Worm (Caenorhabditis elegans) whole organism, L3 larva: ENCODE results near the gene aars-1.
A peak's percentile ranks its signal among the peaks of the same experiment; 100 is the strongest.

Experiments used
- R02D3.7 ChIP-seq: fragments of 150-350 bp; optimal IDR thresholded peaks from 2 replicates; lab custom pipeline; 2014; ENCODE audit warnings: missing biosample characterization, missing genetic modification characterization
- ZK546.5 ChIP-seq: sonication (generic microtip); optimal IDR thresholded peaks from 2 replicates; lab custom pipeline; 2017; ENCODE audit warnings: missing biosample characterization, missing genetic modification characterization
- aly-2 ChIP-seq: fragments of 150-350 bp; optimal IDR thresholded peaks from 2 replicates; lab custom pipeline; 2014; ENCODE audit warnings: missing biosample characterization, missing genetic modification characterization
- ama-1 ChIP-seq: fragments of 150-350 bp; optimal IDR thresholded peaks from 2 replicates; lab custom pipeline; 2018
- ceh-16 ChIP-seq: sonication (generic microtip); optimal IDR thresholded peaks from 2 replicates; lab custom pipeline; 2017; ENCODE audit warnings: missing biosample characterization, missing genetic modification characterization
- ceh-28 ChIP-seq: fragments of 150-350 bp; optimal IDR thresholded peaks from 2 replicates; lab custom pipeline; 2014; ENCODE audit warnings: missing biosample characterization, missing genetic modification reagents, missing genetic modification characterization
- ceh-82 ChIP-seq: fragments of 150-350 bp; optimal IDR thresholded peaks from 2 replicates; lab custom pipeline; 2014; ENCODE audit warnings: missing biosample characterization, missing genetic modification characterization
- ceh-9 ChIP-seq: sonication (generic microtip); optimal IDR thresholded peaks from 2 replicates; lab custom pipeline; 2018; ENCODE audit warnings: missing biosample characterization, missing genetic modification characterization
- daf-12 ChIP-seq: fragments of 150-350 bp; optimal IDR thresholded peaks from 2 replicates; lab custom pipeline; 2014; ENCODE audit warnings: missing biosample characterization, missing genetic modification reagents, missing genetic modification characterization
- egl-27 ChIP-seq: sonication (generic microtip); optimal IDR thresholded peaks from 4 replicates; lab custom pipeline; 2017; ENCODE audit warnings: missing biosample characterization, missing genetic modification reagents, missing genetic modification characterization
- egl-5 ChIP-seq: fragments of 150-350 bp; optimal IDR thresholded peaks from 2 replicates; lab custom pipeline; 2017; ENCODE audit warnings: missing biosample characterization, missing genetic modification reagents, missing genetic modification characterization, inconsistent platforms
- elt-1 ChIP-seq: fragments of 150-350 bp; optimal IDR thresholded peaks from 2 replicates; lab custom pipeline; 2014; ENCODE audit warnings: missing biosample characterization, missing genetic modification characterization
- elt-2 ChIP-seq: sonication (generic microtip); optimal IDR thresholded peaks from 2 replicates; lab custom pipeline; 2016; ENCODE audit warnings: missing genetic modification reagents, mild to moderate bottlenecking, missing genetic modification characterization, missing compliant biosample characterization
- elt-3 ChIP-seq, 3 experiments: fragments of 150-350 bp in 1 of 3; sonication (generic microtip) in 2 of 3; optimal IDR thresholded peaks; 2 replicates in 2 of 3; 4 replicates in 1 of 3; lab custom pipeline; 2014 to 2017; ENCODE audit warnings: missing biosample characterization in 3 of 3, missing genetic modification characterization in 3 of 3
- eor-1 ChIP-seq, 2 experiments: fragments of 150-350 bp; optimal IDR thresholded peaks; 2 replicates each; lab custom pipeline; 2014 to 2018; ENCODE audit warnings: missing biosample characterization in 2 of 2, missing genetic modification characterization in 2 of 2
- fkh-10 ChIP-seq: sonication (generic microtip); optimal IDR thresholded peaks from 2 replicates; lab custom pipeline; 2017; ENCODE audit warnings: missing biosample characterization, missing genetic modification reagents, missing genetic modification characterization
- fkh-2 ChIP-seq: fragments of 150-350 bp; optimal IDR thresholded peaks from 2 replicates; lab custom pipeline; 2014; ENCODE audit warnings: missing biosample characterization, missing genetic modification reagents, missing genetic modification characterization
- fos-1 ChIP-seq: fragments of 150-350 bp; optimal IDR thresholded peaks from 2 replicates; lab custom pipeline; 2014; ENCODE audit warnings: missing biosample characterization, missing genetic modification characterization
- hmg-11 ChIP-seq: sonication (generic microtip); optimal IDR thresholded peaks from 2 replicates; lab custom pipeline; 2016; ENCODE audit warnings: missing genetic modification characterization, missing compliant biosample characterization
- jun-1 ChIP-seq: fragments of 150-350 bp; optimal IDR thresholded peaks from 2 replicates; lab custom pipeline; 2014; ENCODE audit warnings: missing biosample characterization, missing genetic modification reagents, missing genetic modification characterization
- lin-15B ChIP-seq: fragments of 150-350 bp; optimal IDR thresholded peaks from 2 replicates; lab custom pipeline; 2014; ENCODE audit warnings: missing biosample characterization, missing genetic modification characterization
- lin-39 ChIP-seq: fragments of 150-350 bp; optimal IDR thresholded peaks from 2 replicates; lab custom pipeline; 2018; ENCODE audit warnings: missing biosample characterization, missing genetic modification reagents, missing genetic modification characterization
- lsy-12 ChIP-seq: sonication (generic microtip); optimal IDR thresholded peaks from 2 replicates; lab custom pipeline; 2016; ENCODE audit warnings: mild to moderate bottlenecking, missing genetic modification characterization, missing compliant biosample characterization
- mdl-1 ChIP-seq: fragments of 150-350 bp; optimal IDR thresholded peaks from 2 replicates; lab custom pipeline; 2014; ENCODE audit warnings: missing biosample characterization, missing genetic modification characterization
- mml-1 ChIP-seq: fragments of 150-350 bp; sonication (generic microtip); optimal IDR thresholded peaks from 3 replicates; lab custom pipeline; 2014; ENCODE audit warnings: missing biosample characterization, missing genetic modification characterization
- nfya-1 ChIP-seq: sonication (generic microtip); optimal IDR thresholded peaks from 2 replicates; lab custom pipeline; 2017; ENCODE audit warnings: missing genetic modification characterization, mild to moderate bottlenecking, missing compliant biosample characterization, antibody characterized with exemption, moderate library complexity; ENCODE audit not compliant: insufficient read depth
- nhr-11 ChIP-seq: fragments of 150-350 bp; optimal IDR thresholded peaks from 2 replicates; lab custom pipeline; 2014; ENCODE audit warnings: missing biosample characterization, missing genetic modification characterization
- nhr-12 ChIP-seq: fragments of 150-350 bp; optimal IDR thresholded peaks from 2 replicates; lab custom pipeline; 2014; ENCODE audit warnings: missing biosample characterization, missing genetic modification characterization
- nhr-23 ChIP-seq: fragments of 150-350 bp; optimal IDR thresholded peaks from 2 replicates; lab custom pipeline; 2014; ENCODE audit warnings: missing biosample characterization, missing genetic modification reagents, missing genetic modification characterization
- nhr-25 ChIP-seq: sonication (generic microtip); optimal IDR thresholded peaks from 2 replicates; lab custom pipeline; 2017; ENCODE audit warnings: missing biosample characterization, missing genetic modification characterization
- nhr-28 ChIP-seq: fragments of 150-350 bp; optimal IDR thresholded peaks from 2 replicates; lab custom pipeline; 2014; ENCODE audit warnings: missing biosample characterization, missing genetic modification characterization
- nhr-67 ChIP-seq: fragments of 150-350 bp; optimal IDR thresholded peaks from 2 replicates; lab custom pipeline; 2014; ENCODE audit warnings: missing biosample characterization, missing genetic modification characterization
- nhr-76 ChIP-seq: fragments of 150-350 bp; sonication (generic microtip); optimal IDR thresholded peaks from 5 replicates; lab custom pipeline; 2014; ENCODE audit warnings: missing biosample characterization, missing genetic modification characterization
- nhr-77 ChIP-seq: fragments of 150-350 bp; optimal IDR thresholded peaks from 2 replicates; lab custom pipeline; 2014; ENCODE audit warnings: missing biosample characterization, missing genetic modification characterization
- pha-4 ChIP-seq: fragments of 150-350 bp; optimal IDR thresholded peaks from 2 replicates; lab custom pipeline; 2014; ENCODE audit warnings: missing biosample characterization, missing genetic modification reagents, missing genetic modification characterization
- pqm-1 ChIP-seq: fragments of 150-350 bp; optimal IDR thresholded peaks from 2 replicates; lab custom pipeline; 2017; ENCODE audit warnings: missing biosample characterization, missing genetic modification characterization, inconsistent platforms
- sea-2 ChIP-seq: fragments of 150-350 bp; sonication (generic microtip); optimal IDR thresholded peaks from 4 replicates; lab custom pipeline; 2014; ENCODE audit warnings: missing biosample characterization, missing genetic modification reagents, missing genetic modification characterization
- skn-1 ChIP-seq: fragments of 150-350 bp; optimal IDR thresholded peaks from 2 replicates; lab custom pipeline; 2014; ENCODE audit warnings: missing biosample characterization, missing genetic modification characterization
- snpc-4 ChIP-seq: fragments of 150-350 bp; optimal IDR thresholded peaks from 2 replicates; lab custom pipeline; 2014; ENCODE audit warnings: missing biosample characterization, missing genetic modification characterization
- tbx-2 ChIP-seq: sonication (generic microtip); optimal IDR thresholded peaks from 2 replicates; lab custom pipeline; 2016; ENCODE audit warnings: mild to moderate bottlenecking, missing genetic modification characterization, missing compliant biosample characterization
- unc-39 ChIP-seq: sonication (generic microtip); optimal IDR thresholded peaks from 4 replicates; lab custom pipeline; 2017; ENCODE audit warnings: missing biosample characterization, missing genetic modification characterization
- unc-62 ChIP-seq: fragments of 150-350 bp; sonication (generic microtip); optimal IDR thresholded peaks from 4 replicates; lab custom pipeline; 2014; ENCODE audit warnings: missing biosample characterization, missing genetic modification reagents, missing genetic modification characterization
- zag-1 ChIP-seq: fragments of 150-350 bp; optimal IDR thresholded peaks from 2 replicates; lab custom pipeline; 2014; ENCODE audit warnings: missing biosample characterization, missing genetic modification characterization
- ztf-11 ChIP-seq: fragments of 150-350 bp; optimal IDR thresholded peaks from 2 replicates; lab custom pipeline; 2014; ENCODE audit warnings: missing biosample characterization, missing genetic modification characterization
- ztf-4 ChIP-seq: fragments of 150-350 bp; optimal IDR thresholded peaks from 2 replicates; lab custom pipeline; 2014; ENCODE audit warnings: missing biosample characterization, missing genetic modification characterization

The aars-1 gene

ce11 chrII:11495806-11496205, 31.5 kb upstream of the aars-1 start:
- TF ChIP-seq nhr-76 (no peak), fos-1 (no peak)

ce11 chrII:11495307-11495706, 31.0 kb upstream of the aars-1 start, which contains the start of the genes ooc-3 and B0334.4:
Gene ooc-3 (minus strand): TSS chrII:11495321.
Gene B0334.4 (plus strand): TSS chrII:11495692.
- no peak for TF ChIP-seq fkh-2 (tag; lab: Kevin White, UChicago)
- peak; percentile 70 for TF ChIP-seq pha-4 (tag; lab: Kevin White, UChicago)
- TF ChIP-seq pqm-1 (tag; lab: Kevin White, UChicago): no peak
- TF ChIP-seq nfya-1 (tag; lab: Kevin White, UChicago): peak; percentile 72
- TF ChIP-seq ceh-16 (tag; lab: Kevin White, UChicago): no peak
- TF ChIP-seq sea-2 (GFP tag; lab: Kevin White, UChicago): no peak
- TF ChIP-seq nhr-28 (tag; lab: Kevin White, UChicago): no peak
- no peak for TF ChIP-seq elt-2
- TF ChIP-seq lsy-12 (tag; lab: Kevin White, UChicago): no peak
- TF ChIP-seq zag-1: no peak
- no peak for TF ChIP-seq lin-15B (tag; lab: Kevin White, UChicago)
- TF ChIP-seq fos-1: no peak
- no peak for TF ChIP-seq ama-1 (lab: Kevin White, UChicago)
- peak; percentile 11 for TF ChIP-seq egl-5 (tag; lab: Kevin White, UChicago)
- TF ChIP-seq skn-1 (tag; lab: Kevin White, UChicago): peak; percentile 56
- TF ChIP-seq nhr-12 (tag; lab: Kevin White, UChicago): no peak
- TF ChIP-seq ztf-4 (tag; lab: Kevin White, UChicago): no peak
- no peak for TF ChIP-seq tbx-2 (tag; lab: Kevin White, UChicago)
- TF ChIP-seq mml-1 (tag; lab: Kevin White, UChicago): no peak
- no peak for TF ChIP-seq ztf-11 (tag; lab: Kevin White, UChicago)
- TF ChIP-seq unc-39 (tag; lab: Kevin White, UChicago): no peak
- no peak for TF ChIP-seq elt-1
- no peak for TF ChIP-seq jun-1
- TF ChIP-seq egl-27: no peak
- no peak for TF ChIP-seq ceh-9 (tag; lab: Kevin White, UChicago)
- TF ChIP-seq R02D3.7: no peak
- no peak for TF ChIP-seq lin-39 (tag; lab: Kevin White, UChicago)
- no peak for TF ChIP-seq ceh-28 (tag; lab: Kevin White, UChicago)
- TF ChIP-seq snpc-4: no peak
- no peak for TF ChIP-seq nhr-11 (tag; lab: Kevin White, UChicago)
- TF ChIP-seq nhr-76: no peak
- TF ChIP-seq elt-3 (tag; optimal IDR thresholded peaks at IDR 0.05; lab: Kevin White, UChicago): no peak

ce11 chrII:11492843-11493242, 28.5 kb upstream of the aars-1 start, which contains the start of gene hacl-1:
Gene hacl-1 (minus strand): TSS chrII:11492963.
- TF ChIP-seq mml-1 (tag; lab: Kevin White, UChicago) (no peak), nfya-1 (tag; lab: Kevin White, UChicago) (peak; percentile 1), aly-2 (tag; lab: Kevin White, UChicago) (no peak), nhr-77 (tag; lab: Kevin White, UChicago) (no peak), elt-3 (tag; optimal IDR thresholded peaks at IDR 0.05; lab: Kevin White, UChicago) (no peak), elt-1 (no peak), ceh-9 (tag; lab: Kevin White, UChicago) (no peak), unc-39 (tag; lab: Kevin White, UChicago) (no peak), fos-1 (no peak), ceh-82 (tag; lab: Kevin White, UChicago) (no peak), ztf-11 (tag; lab: Kevin White, UChicago) (no peak), egl-27 (no peak), hmg-11 (tag; lab: Kevin White, UChicago) (no peak), nhr-76 (no peak), jun-1 (peak; percentile 4), nhr-11 (tag; lab: Kevin White, UChicago) (no peak), egl-5 (tag; lab: Kevin White, UChicago) (no peak), ztf-4 (tag; lab: Kevin White, UChicago) (no peak), ZK546.5 (tag; lab: Kevin White, UChicago) (no peak), nhr-23 (tag; lab: Kevin White, UChicago) (peak; percentile 38), snpc-4 (no peak), R02D3.7 (no peak), pha-4 (tag; lab: Kevin White, UChicago) (no peak), lin-15B (tag; lab: Kevin White, UChicago) (no peak), nhr-12 (tag; lab: Kevin White, UChicago) (no peak), nhr-28 (tag; lab: Kevin White, UChicago) (no peak), nhr-25 (peak; percentile 87), tbx-2 (tag; lab: Kevin White, UChicago) (no peak), nhr-67 (tag; lab: Kevin White, UChicago) (no peak), elt-2 (no peak), eor-1 (tag; optimal IDR thresholded peaks at IDR 0.05; lab: Kevin White, UChicago) (no peak), lin-39 (tag; lab: Kevin White, UChicago) (no peak), fkh-10 (GFP tag; lab: Kevin White, UChicago) (no peak), pqm-1 (tag; lab: Kevin White, UChicago) (peak; percentile 62), lsy-12 (tag; lab: Kevin White, UChicago) (peak; percentile 7), ama-1 (lab: Kevin White, UChicago) (no peak), daf-12 (tag; lab: Kevin White, UChicago) (no peak), unc-62 (GFP tag; lab: Kevin White, UChicago) (no peak), mdl-1 (tag; lab: Kevin White, UChicago) (no peak), ceh-16 (tag; lab: Kevin White, UChicago) (no peak), skn-1 (tag; lab: Kevin White, UChicago) (no peak), fkh-2 (tag; lab: Kevin White, UChicago) (no peak), zag-1 (no peak), ceh-28 (tag; lab: Kevin White, UChicago) (peak; percentile 9)
